Worm (Caenorhabditis elegans) whole organism, L4 larva: Measurements from ENCODE around the gene R08E3.1.
A peak's percentile ranks its signal among the peaks of the same experiment; 100 is the strongest.

Source experiments
- F49E8.2 ChIP-seq: sonication (generic microtip); optimal IDR thresholded peaks from 2 replicates; lab custom pipeline; 2016; ENCODE audit warnings: missing compliant biosample characterization, mild to moderate bottlenecking, missing genetic modification characterization, borderline replicate concordance
- T20F7.1 ChIP-seq: fragments of 200-800 bp; sonication (Bioruptor generic); optimal IDR thresholded peaks from 2 replicates; lab custom pipeline; 2018; ENCODE audit warnings: mild to moderate bottlenecking, missing genetic modification characterization, missing compliant biosample characterization
- Y75B8A.6 ChIP-seq: fragments of 200-800 bp; sonication (Bioruptor generic); IDR thresholded peaks from 2 replicates; pipeline ENCODE4 v1.3.6; 2022; ENCODE audit warnings: missing genetic modification reagents, missing genetic modification characterization, missing compliant biosample characterization
- ceh-32 ChIP-seq: sonication (generic microtip); optimal IDR thresholded peaks from 2 replicates; lab custom pipeline; 2016; ENCODE audit warnings: mild to moderate bottlenecking, missing genetic modification characterization, missing compliant biosample characterization; ENCODE audit not compliant: poor library complexity
- cey-2 ChIP-seq: sonication (generic microtip); optimal IDR thresholded peaks from 3 replicates; lab custom pipeline; 2017; ENCODE audit warnings: missing genetic modification characterization, mild to moderate bottlenecking, missing compliant biosample characterization, antibody characterized with exemption, borderline replicate concordance; ENCODE audit not compliant: insufficient read depth
- daf-16 ChIP-seq, 3 experiments: sonication (generic microtip); optimal IDR thresholded peaks; 2 replicates each; lab custom pipeline; 2016 to 2017; ENCODE audit warnings: missing genetic modification characterization in 3 of 3, missing genetic modification reagents in 3 of 3, mild to moderate bottlenecking in 2 of 3, missing compliant biosample characterization in 2 of 3, missing biosample characterization in 1 of 3, moderate library complexity in 1 of 3
- daf-8 ChIP-seq: fragments of 200-800 bp; sonication (Bioruptor generic); IDR thresholded peaks from 2 replicates; pipeline ENCODE4 v1.3.6; 2022; ENCODE audit warnings: missing genetic modification characterization, missing compliant biosample characterization
- dmd-6 ChIP-seq: fragments of 200-800 bp; sonication (Bioruptor generic); IDR thresholded peaks from 2 replicates; pipeline ENCODE4 v1.3.6; 2022; ENCODE audit warnings: missing genetic modification reagents, missing genetic modification characterization, missing compliant biosample characterization
- duxl-1 ChIP-seq: sonication (generic microtip); optimal IDR thresholded peaks from 2 replicates; lab custom pipeline; 2016; ENCODE audit warnings: mild to moderate bottlenecking, missing genetic modification characterization, moderate library complexity, missing compliant biosample characterization; ENCODE audit not compliant: poor library complexity
- dve-1 ChIP-seq: sonication (generic microtip); optimal IDR thresholded peaks from 2 replicates; lab custom pipeline; 2017; ENCODE audit warnings: antibody characterized with exemption, mild to moderate bottlenecking, missing genetic modification characterization, missing compliant biosample characterization; ENCODE audit not compliant: insufficient read depth
- fos-1 ChIP-seq: fragments of 150-350 bp; optimal IDR thresholded peaks from 2 replicates; lab custom pipeline; 2014; ENCODE audit warnings: missing biosample characterization, missing genetic modification characterization
- hif-1 ChIP-seq, 2 experiments: sonication (generic microtip); optimal IDR thresholded peaks; 2 replicates each; lab custom pipeline; 2016 to 2017; ENCODE audit warnings: missing compliant biosample characterization in 2 of 2, missing genetic modification characterization in 2 of 2, missing genetic modification reagents in 2 of 2, missing genotype in 2 of 2, mild to moderate bottlenecking in 1 of 2
- hlh-11 ChIP-seq: fragments of 200-800 bp; sonication (Bioruptor generic); optimal IDR thresholded peaks from 2 replicates; lab custom pipeline; 2018; ENCODE audit warnings: mild to moderate bottlenecking, missing genetic modification characterization, missing compliant biosample characterization
- hlh-30 ChIP-seq: sonication (generic microtip); optimal IDR thresholded peaks from 2 replicates; lab custom pipeline; 2017; ENCODE audit warnings: antibody characterized with exemption, mild to moderate bottlenecking, missing genetic modification characterization, missing compliant biosample characterization; ENCODE audit not compliant: insufficient read depth
- jun-1 ChIP-seq: fragments of 150-350 bp; optimal IDR thresholded peaks from 2 replicates; lab custom pipeline; 2014; ENCODE audit warnings: missing biosample characterization, missing genetic modification reagents, missing genetic modification characterization
- lin-1 ChIP-seq: fragments of 200-800 bp; sonication (Bioruptor generic); IDR thresholded peaks from 2 replicates; pipeline ENCODE4 v1.3.6; 2022; ENCODE audit warnings: missing genetic modification reagents, missing genetic modification characterization, missing compliant biosample characterization
- lir-3 ChIP-seq: sonication (generic microtip); optimal IDR thresholded peaks from 2 replicates; lab custom pipeline; 2016; ENCODE audit warnings: mild to moderate bottlenecking, missing genetic modification characterization, missing compliant biosample characterization
- mdl-1 ChIP-seq, 2 experiments: fragments of 150-350 bp in 1 of 2; sonication (generic microtip) in 1 of 2; optimal IDR thresholded peaks; 2 replicates each; lab custom pipeline; 2014 to 2017; ENCODE audit warnings: missing biosample characterization in 2 of 2, missing genetic modification characterization in 2 of 2
- mdt-29 ChIP-seq: fragments of 200-800 bp; sonication (Bioruptor generic); IDR thresholded peaks from 2 replicates; pipeline ENCODE4 v1.3.6; 2022; ENCODE audit warnings: missing genetic modification reagents, missing genetic modification characterization, missing compliant biosample characterization
- mep-1 ChIP-seq: fragments of 150-350 bp; sonication (generic microtip); optimal IDR thresholded peaks from 3 replicates; lab custom pipeline; 2014; ENCODE audit warnings: missing biosample characterization, missing genetic modification characterization
- mes-2 ChIP-seq: sonication (generic microtip); optimal IDR thresholded peaks from 2 replicates; lab custom pipeline; 2016; ENCODE audit warnings: missing genotype, mild to moderate bottlenecking, missing genetic modification characterization, missing compliant biosample characterization; ENCODE audit not compliant: poor library complexity, severe bottlenecking
- mxl-2 ChIP-seq: fragments of 200-800 bp; sonication (Bioruptor generic); conservative IDR thresholded peaks from 2 replicates; pipeline ENCODE4 v1.3.6; 2022; ENCODE audit warnings: missing genetic modification reagents, missing genetic modification characterization, missing compliant biosample characterization
- mxl-3 ChIP-seq: fragments of 200-800 bp; sonication (Bioruptor generic); optimal IDR thresholded peaks from 2 replicates; lab custom pipeline; 2018; ENCODE audit warnings: mild to moderate bottlenecking, missing genetic modification characterization, missing compliant biosample characterization
- nhr-10 ChIP-seq: fragments of 150-350 bp; optimal IDR thresholded peaks from 2 replicates; lab custom pipeline; 2014; ENCODE audit warnings: missing biosample characterization, missing genetic modification characterization
- nhr-102 ChIP-seq: sonication (generic microtip); optimal IDR thresholded peaks from 2 replicates; lab custom pipeline; 2016; ENCODE audit warnings: mild to moderate bottlenecking, missing genetic modification characterization, moderate library complexity, missing compliant biosample characterization
- nhr-11 ChIP-seq: fragments of 150-350 bp; optimal IDR thresholded peaks from 2 replicates; lab custom pipeline; 2014; ENCODE audit warnings: missing biosample characterization, missing genetic modification characterization
- nhr-28 ChIP-seq: fragments of 150-350 bp; optimal IDR thresholded peaks from 2 replicates; lab custom pipeline; 2014; ENCODE audit warnings: missing biosample characterization, missing genetic modification characterization
- nhr-41 ChIP-seq: fragments of 200-800 bp; sonication (Bioruptor generic); IDR thresholded peaks from 2 replicates; pipeline ENCODE4 v1.3.6; 2022; ENCODE audit warnings: missing genetic modification reagents, missing genetic modification characterization, missing compliant biosample characterization
- nhr-48 ChIP-seq: sonication (generic microtip); optimal IDR thresholded peaks from 2 replicates; lab custom pipeline; 2016; ENCODE audit warnings: mild to moderate bottlenecking, missing genetic modification characterization, missing compliant biosample characterization
- nhr-77 ChIP-seq: fragments of 150-350 bp; optimal IDR thresholded peaks from 2 replicates; lab custom pipeline; 2014; ENCODE audit warnings: missing biosample characterization, missing genetic modification characterization
- pha-4 ChIP-seq, 2 experiments: fragments of 150-350 bp in 1 of 2; fragments of 200-800 bp in 1 of 2; sonication (Bioruptor generic) in 1 of 2; IDR thresholded peaks in 1 of 2; optimal IDR thresholded peaks in 1 of 2; 2 replicates each; pipeline versions ENCODE4 v1.3.6 to Lab custom; 2014 to 2022; ENCODE audit warnings: missing genetic modification characterization in 2 of 2, missing genetic modification reagents in 2 of 2, missing biosample characterization in 1 of 2, missing compliant biosample characterization in 1 of 2
- php-3 ChIP-seq: fragments of 200-800 bp; sonication (Bioruptor generic); IDR thresholded peaks from 2 replicates; pipeline ENCODE4 v1.3.6; 2022; ENCODE audit warnings: missing genetic modification reagents, missing genetic modification characterization, missing compliant biosample characterization
- pqm-1 ChIP-seq: sonication (generic microtip); optimal IDR thresholded peaks from 2 replicates; lab custom pipeline; 2017; ENCODE audit warnings: missing biosample characterization, missing genetic modification characterization
- rbr-2 ChIP-seq: sonication (generic microtip); optimal IDR thresholded peaks from 2 replicates; lab custom pipeline; 2016; ENCODE audit warnings: missing genotype, missing genetic modification characterization, missing compliant biosample characterization
- tra-1 ChIP-seq: fragments of 200-800 bp; sonication (Bioruptor generic); IDR thresholded peaks from 2 replicates; pipeline ENCODE4 v1.3.6; 2022; ENCODE audit warnings: missing genetic modification reagents, missing genetic modification characterization, missing compliant biosample characterization
- unc-130 ChIP-seq: sonication (generic microtip); optimal IDR thresholded peaks from 2 replicates; lab custom pipeline; 2016; ENCODE audit warnings: missing genetic modification reagents, missing genetic modification characterization, missing compliant biosample characterization
- unc-62 ChIP-seq, 3 experiments: fragments of 150-350 bp in 1 of 3; sonication (generic microtip); optimal IDR thresholded peaks in 2 of 3; peaks in 1 of 3; 1 replicate in 1 of 3; 2 replicates in 2 of 3; lab custom pipeline; 2014 to 2017; ENCODE audit warnings: missing biosample characterization in 3 of 3, missing genetic modification characterization in 3 of 3, missing genetic modification reagents in 3 of 3, missing genotype in 1 of 3

R08E3.1 gene

ce11 chrX:4788958-4789357, 33.5 kb upstream of the R08E3.1 start (continued):
- peak; percentile 38 for TF ChIP-seq F49E8.2 (tag; lab: Kevin White, UChicago)
- peak; percentile 30 for TF ChIP-seq mxl-3 (GFP tag; lab: Kevin White, UChicago)
- TF ChIP-seq daf-8 = no peak
- TF ChIP-seq jun-1 (tag; lab: Kevin White, UChicago) = no peak
- TF ChIP-seq lin-1 (GFP tag; lab: Robert Waterston, UW) = peak; percentile 49
- TF ChIP-seq duxl-1 = peak; percentile 89

ce11 chrX:4790614-4791013, 31.8 kb upstream of the R08E3.1 start:
- peak in 1 of 2 experiments; percentile 54 for TF ChIP-seq unc-62 (GFP tag; optimal IDR thresholded peaks at IDR 0.05 in 1 of 2; lab: Kevin White, UChicago)
- no peak for TF ChIP-seq unc-62 (tag; optimal IDR thresholded peaks at IDR 0.05; lab: Kevin White, UChicago)
- TF ChIP-seq daf-16 (GFP tag; optimal IDR thresholded peaks at IDR 0.05; lab: Kevin White, UChicago) = no peak
- TF ChIP-seq daf-16 (tag; optimal IDR thresholded peaks at IDR 0.05; lab: Kevin White, UChicago) = peak; percentile 57
- TF ChIP-seq cey-2 = no peak
- TF ChIP-seq pha-4 (GFP tag; IDR thresholded peaks at IDR 0.05; lab: Robert Waterston, UW) = no peak
- TF ChIP-seq pha-4 (tag; optimal IDR thresholded peaks at IDR 0.05; lab: Kevin White, UChicago) = no peak

ce11 chrX:4792979-4793378, 29.5 kb upstream of the R08E3.1 start, which contains the start of gene F43C9.1:
F43C9.1 (plus strand) TSS chrX:4793279.
- TF ChIP-seq daf-16 (GFP tag; optimal IDR thresholded peaks at IDR 0.05; lab: Kevin White, UChicago) = no peak
- peak; percentile 8 for TF ChIP-seq daf-16 (tag; optimal IDR thresholded peaks at IDR 0.05; lab: Kevin White, UChicago)
- no peak for TF ChIP-seq lir-3 (tag; lab: Kevin White, UChicago)
- TF ChIP-seq mxl-2 (GFP tag; lab: Robert Waterston, UW) = no peak
- TF ChIP-seq unc-62 (GFP tag; optimal IDR thresholded peaks at IDR 0.05 in 1 of 2; lab: Kevin White, UChicago) = no peak
- TF ChIP-seq unc-62 (tag; optimal IDR thresholded peaks at IDR 0.05; lab: Kevin White, UChicago) = no peak
- 0 out of 2 replicates have a peak, but pooled peaks have one; percentile 17 for TF ChIP-seq dmd-6 (GFP tag; lab: Robert Waterston, UW)
- TF ChIP-seq hlh-11 (tag; lab: Kevin White, UChicago) = peak; percentile 34

ce11 chrX:4794062-4794461, 28.4 kb upstream of the R08E3.1 start:
- TF ChIP-seq mdl-1 (tag; optimal IDR thresholded peaks at IDR 0.05; lab: Kevin White, UChicago) = peak in 1 of 2 experiments; percentile 52
- peak; percentile 36 for TF ChIP-seq T20F7.1 (GFP tag; lab: Kevin White, UChicago)
- TF ChIP-seq nhr-102 (tag; lab: Kevin White, UChicago) = peak; percentile 83
- TF ChIP-seq rbr-2 = no peak
- peak; percentile 80 for TF ChIP-seq pqm-1 (tag; lab: Kevin White, UChicago)
- peak; percentile 55; the same call in 1 of the 2 replicates for TF ChIP-seq mdt-29 (GFP tag; lab: Robert Waterston, UW)
- TF ChIP-seq nhr-28 (tag; lab: Kevin White, UChicago) = peak; percentile 52
- TF ChIP-seq dmd-6 (GFP tag; lab: Robert Waterston, UW) = peak; percentile 97
- TF ChIP-seq fos-1 (tag; lab: Kevin White, UChicago) = no peak
- peak; percentile 89 for TF ChIP-seq nhr-48 (tag; lab: Kevin White, UChicago)
- TF ChIP-seq php-3 = peak; percentile 81
- no peak for TF ChIP-seq lir-3 (tag; lab: Kevin White, UChicago)
- peak; percentile 71 for TF ChIP-seq nhr-77 (tag; lab: Kevin White, UChicago)
- TF ChIP-seq unc-130 (GFP tag; lab: Kevin White, UChicago) = no peak
- TF ChIP-seq unc-62 (GFP tag; optimal IDR thresholded peaks at IDR 0.05 in 1 of 2; lab: Kevin White, UChicago) = peak in 1 of 2 experiments; percentile 10
- TF ChIP-seq unc-62 (tag; optimal IDR thresholded peaks at IDR 0.05; lab: Kevin White, UChicago) = no peak
- TF ChIP-seq mxl-2 (GFP tag; lab: Robert Waterston, UW) = peak; percentile 90
- peak; percentile 22 for TF ChIP-seq mep-1 (tag; lab: Kevin White, UChicago)
- peak; percentile 28; the same call in 1 of the 2 replicates for TF ChIP-seq Y75B8A.6 (GFP tag; lab: Robert Waterston, UW)
- peak; percentile 36 for TF ChIP-seq mes-2
- peak; percentile 63 for TF ChIP-seq hlh-30 (tag; lab: Kevin White, UChicago)
- no peak for TF ChIP-seq ceh-32 (tag; lab: Kevin White, UChicago)
- TF ChIP-seq hif-1 (tag; optimal IDR thresholded peaks at IDR 0.05; lab: Kevin White, UChicago) = peak in 1 of 2 experiments; percentile 60
- no peak for TF ChIP-seq cey-2
- TF ChIP-seq nhr-41 (GFP tag; lab: Robert Waterston, UW) = peak; percentile 50; the same call in 1 of the 2 replicates
- TF ChIP-seq dve-1 = peak; percentile 95
- TF ChIP-seq nhr-11 (tag; lab: Kevin White, UChicago) = no peak
- TF ChIP-seq pha-4 (GFP tag; IDR thresholded peaks at IDR 0.05; lab: Robert Waterston, UW) = peak; percentile 59; the same call in 1 of the 2 replicates
- no peak for TF ChIP-seq pha-4 (tag; optimal IDR thresholded peaks at IDR 0.05; lab: Kevin White, UChicago)
- peak; percentile 90 for TF ChIP-seq tra-1 (GFP tag; lab: Robert Waterston, UW)
- TF ChIP-seq hlh-11 (tag; lab: Kevin White, UChicago) = peak; percentile 95
- TF ChIP-seq nhr-10 (tag; lab: Kevin White, UChicago) = peak; percentile 59
- peak in 1 of 2 experiments; percentile 76 for TF ChIP-seq daf-16 (GFP tag; optimal IDR thresholded peaks at IDR 0.05; lab: Kevin White, UChicago)
- peak; percentile 96 for TF ChIP-seq daf-16 (tag; optimal IDR thresholded peaks at IDR 0.05; lab: Kevin White, UChicago)
- peak; percentile 76 for TF ChIP-seq lin-1 (GFP tag; lab: Robert Waterston, UW)
